Fruit fly (Drosophila melanogaster) whole organism, prepupa: ENCODE measurements around the gene oc.
A peak's percentile ranks its signal among the peaks of the same experiment; 100 is the strongest.

Experiments used
- CG15336 ChIP-seq: fragments of 200-800 bp; sonication (Bioruptor generic); IDR thresholded peaks from 2 replicates; pipeline ENCODE4 v1.3.6; 2022; ENCODE audit warnings: missing biosample characterization, missing genetic modification characterization
- Smox ChIP-seq: fragments of 200-800 bp; sonication (Bioruptor generic); optimal IDR thresholded peaks from 3 replicates; lab custom pipeline; 2016; ENCODE audit warnings: missing biosample characterization, missing genetic modification characterization
- cyc ChIP-seq: fragments of 200-800 bp; sonication (Bioruptor generic); optimal IDR thresholded peaks from 3 replicates; lab custom pipeline; 2016; ENCODE audit warnings: missing biosample characterization, missing genetic modification characterization
- dsx ChIP-seq: fragments of 200-800 bp; optimal IDR thresholded peaks from 3 replicates; lab custom pipeline; 2019; ENCODE audit warnings: missing biosample characterization, mild to moderate bottlenecking, missing genetic modification characterization, moderate library complexity; ENCODE audit not compliant: poor library complexity, severe bottlenecking
- fkh ChIP-seq: fragments of 200-800 bp; sonication (Bioruptor generic); optimal IDR thresholded peaks from 3 replicates; lab custom pipeline; 2017; ENCODE audit warnings: missing biosample characterization, mild to moderate bottlenecking, missing genetic modification characterization, moderate library complexity
- ss ChIP-seq, 2 experiments: fragments of 200-800 bp; sonication (Bioruptor generic); optimal IDR thresholded peaks; 2 replicates in 1 of 2; 3 replicates in 1 of 2; lab custom pipeline; 2017 to 2018; ENCODE audit warnings: mild to moderate bottlenecking in 2 of 2, missing biosample characterization in 2 of 2, missing genetic modification characterization in 2 of 2, moderate library complexity in 1 of 2

DNA sequence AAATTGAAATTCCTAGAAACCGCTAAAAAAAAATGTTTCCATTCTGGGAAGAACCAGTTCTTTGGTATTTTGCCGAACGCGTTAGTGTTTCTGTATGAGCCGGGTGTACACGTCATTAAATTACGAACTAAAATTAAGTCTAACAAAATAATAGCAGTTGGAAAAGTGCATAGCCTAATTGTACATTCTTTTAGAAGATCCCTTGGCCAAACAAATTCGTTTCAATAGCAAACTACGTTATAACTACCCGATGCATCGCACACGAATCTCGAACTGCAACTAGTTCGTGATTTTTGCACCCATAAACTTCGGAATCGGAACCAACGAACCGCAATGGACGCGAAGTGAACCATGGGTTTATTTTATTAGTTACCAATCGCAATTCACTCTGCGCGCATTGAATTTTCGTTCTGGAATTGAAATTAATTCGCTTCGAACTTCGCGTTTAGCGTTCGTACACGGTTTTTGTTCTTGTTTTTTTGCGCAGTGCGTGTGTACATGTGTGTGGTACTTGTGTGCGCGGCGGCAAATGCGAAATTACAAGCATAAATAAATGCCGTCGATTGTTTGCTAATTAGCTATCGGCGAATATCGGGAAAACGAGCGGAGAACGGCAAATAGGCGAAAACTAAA, 30.8 kb upstream of the oc start, which contains the start of gene CAH3:
- TF ChIP-seq cyc (peak; percentile 95), CG15336 (GFP tag; lab: Robert Waterston, UW) (peak; percentile 96), ss (GFP tag; optimal IDR thresholded peaks at IDR 0.05; lab: Kevin White, UChicago) (peak; percentile 94 to 96), fkh (GFP tag; lab: Kevin White, UChicago) (peak; percentile 38), Smox (GFP tag; lab: Kevin White, UChicago) (peak; percentile 94), dsx (GFP tag; lab: Kevin White, UChicago) (peak; percentile 93)
